Worm (Caenorhabditis elegans): ENCODE results near the gene nhr-68.

- TF ChIP-seq T07F8.4 (tag; optimal IDR thresholded peaks at IDR 0.05) (no peak), madf-8 (GFP tag; conservative IDR thresholded peaks at IDR 0.05) (no peak), mel-28 (tag; optimal IDR thresholded peaks at IDR 0.05; ENCODE audit: borderline replicate concordance) (no peak), die-1 (tag; optimal IDR thresholded peaks at IDR 0.05) (no peak), lir-1 (GFP tag; conservative IDR thresholded peaks at IDR 0.05) (no peak), lin-35 (GFP tag; optimal IDR thresholded peaks at IDR 0.05) (peak in 1 of 3 experiments; percentile 47), dpl-1 (GFP tag; optimal IDR thresholded peaks at IDR 0.05) (no peak), atf-7 (tag; optimal IDR thresholded peaks at IDR 0.05) (no peak), nfya-1 (tag; optimal IDR thresholded peaks at IDR 0.05; ENCODE audit: borderline replicate concordance, insufficient read depth) (no peak), tlf-1 (GFP tag; optimal IDR thresholded peaks at IDR 0.05) (no peak), xnd-1 (tag; optimal IDR thresholded peaks at IDR 0.05) (no peak), zim-3 (tag; optimal IDR thresholded peaks at IDR 0.05) (no peak), Y79H2A.3 (GFP tag; conservative IDR thresholded peaks at IDR 0.05) (no peak), repo-1 (tag; optimal IDR thresholded peaks at IDR 0.05) (no peak)
Observed at ce11 chrV:11535504-11536062, 37.7 kb upstream of the nhr-68 start.
